Worm (Caenorhabditis elegans) whole organism, L1 larva: ENCODE measurements around the gene T23F2.2.

Experiments
- C34B4.2 ChIP-seq: sonication (generic microtip); optimal IDR thresholded peaks from 2 replicates; lab custom pipeline; 2017; ENCODE audit warnings: mild to moderate bottlenecking, missing genetic modification characterization, missing compliant biosample characterization
- aha-1 ChIP-seq: fragments of 150-350 bp; optimal IDR thresholded peaks from 2 replicates; lab custom pipeline; 2014; ENCODE audit warnings: missing biosample characterization, missing genetic modification characterization
- alr-1 ChIP-seq: fragments of 200-800 bp; sonication (Bioruptor generic); optimal IDR thresholded peaks from 2 replicates; lab custom pipeline; 2018; ENCODE audit warnings: borderline replicate concordance, mild to moderate bottlenecking, missing genetic modification characterization, missing compliant biosample characterization
- aly-2 ChIP-seq: fragments of 150-350 bp; optimal IDR thresholded peaks from 2 replicates; lab custom pipeline; 2014; ENCODE audit warnings: missing biosample characterization, missing genetic modification characterization
- ama-1 ChIP-seq: fragments of 150-350 bp; optimal IDR thresholded peaks from 2 replicates; lab custom pipeline; 2014
- blmp-1 ChIP-seq: fragments of 150-350 bp; optimal IDR thresholded peaks from 2 replicates; lab custom pipeline; 2014; ENCODE audit warnings: missing biosample characterization, missing genetic modification characterization
- ceh-82 ChIP-seq, 3 experiments: fragments of 150-350 bp in 1 of 3; sonication (generic microtip) in 2 of 3; optimal IDR thresholded peaks; 2 replicates each; lab custom pipeline; 2014 to 2017; ENCODE audit warnings: missing biosample characterization in 3 of 3, missing genetic modification characterization in 3 of 3
- ces-1 ChIP-seq: fragments of 150-350 bp; optimal IDR thresholded peaks from 2 replicates; lab custom pipeline; 2014; ENCODE audit warnings: missing biosample characterization, missing genetic modification reagents, missing genetic modification characterization
- dpl-1 ChIP-seq, 3 experiments: fragments of 150-350 bp in 2 of 3; sonication (generic microtip) in 1 of 3; optimal IDR thresholded peaks; 2 replicates each; lab custom pipeline; 2014 to 2017; ENCODE audit warnings: missing biosample characterization in 3 of 3, missing genetic modification characterization in 3 of 3, missing genetic modification reagents in 3 of 3
- dsc-1 ChIP-seq: sonication (generic microtip); optimal IDR thresholded peaks from 2 replicates; lab custom pipeline; 2016; ENCODE audit warnings: mild to moderate bottlenecking, missing genetic modification characterization, missing compliant biosample characterization
- efl-1 ChIP-seq, 4 experiments: fragments of 150-350 bp; optimal IDR thresholded peaks in 3 of 4; peaks in 1 of 4; 1 replicate in 1 of 4; 2 replicates in 3 of 4; lab custom pipeline; 2014; ENCODE audit warnings: missing biosample characterization in 2 of 4, missing genetic modification characterization in 2 of 4, missing genetic modification reagents in 2 of 4
- egl-27 ChIP-seq, 2 experiments: fragments of 150-350 bp in 1 of 2; sonication (generic microtip); optimal IDR thresholded peaks; 3 replicates each; lab custom pipeline; 2017 to 2018; ENCODE audit warnings: missing biosample characterization in 2 of 2, missing genetic modification characterization in 2 of 2, missing genetic modification reagents in 2 of 2
- elt-3 ChIP-seq, 6 experiments: fragments of 150-350 bp in 1 of 6; sonication (generic microtip); optimal IDR thresholded peaks; 2 replicates each; lab custom pipeline; 2017 to 2018; ENCODE audit warnings: missing biosample characterization in 6 of 6, missing genetic modification characterization in 6 of 6, inconsistent platforms in 1 of 6
- fkh-10 ChIP-seq: sonication (generic microtip); optimal IDR thresholded peaks from 2 replicates; lab custom pipeline; 2017; ENCODE audit warnings: missing biosample characterization, missing genetic modification reagents, missing genetic modification characterization
- fkh-4 ChIP-seq: sonication (generic microtip); optimal IDR thresholded peaks from 2 replicates; lab custom pipeline; 2016; ENCODE audit warnings: missing compliant biosample characterization, missing genetic modification characterization, borderline replicate concordance
- fkh-8 ChIP-seq: sonication (generic microtip); optimal IDR thresholded peaks from 2 replicates; lab custom pipeline; 2016; ENCODE audit warnings: mild to moderate bottlenecking, missing genetic modification characterization, missing compliant biosample characterization
- fos-1 ChIP-seq: fragments of 150-350 bp; optimal IDR thresholded peaks from 2 replicates; lab custom pipeline; 2014; ENCODE audit warnings: missing biosample characterization, missing genetic modification characterization
- hlh-17 ChIP-seq: fragments of 200-800 bp; sonication (Bioruptor generic); optimal IDR thresholded peaks from 2 replicates; lab custom pipeline; 2018; ENCODE audit warnings: missing genetic modification characterization, mild to moderate bottlenecking, missing compliant biosample characterization, moderate library complexity, borderline replicate concordance
- hlh-4 ChIP-seq: sonication (generic microtip); optimal IDR thresholded peaks from 2 replicates; lab custom pipeline; 2016; ENCODE audit warnings: mild to moderate bottlenecking, missing genetic modification characterization, missing compliant biosample characterization
- irx-1 ChIP-seq: sonication (generic microtip); optimal IDR thresholded peaks from 2 replicates; lab custom pipeline; 2016; ENCODE audit warnings: missing genetic modification characterization, missing compliant biosample characterization
- isw-1 ChIP-seq: fragments of 200-800 bp; sonication (Bioruptor generic); IDR thresholded peaks from 2 replicates; pipeline ENCODE4 v1.3.6; 2022; ENCODE audit warnings: missing genetic modification characterization, missing compliant biosample characterization
- jun-1 ChIP-seq: fragments of 150-350 bp; optimal IDR thresholded peaks from 2 replicates; lab custom pipeline; 2014; ENCODE audit warnings: missing biosample characterization, missing genetic modification reagents, missing genetic modification characterization
- lin-13 ChIP-seq: fragments of 150-350 bp; optimal IDR thresholded peaks from 2 replicates; lab custom pipeline; 2014; ENCODE audit warnings: missing biosample characterization, missing genetic modification reagents, missing genetic modification characterization
- lin-14 ChIP-seq: fragments of 200-800 bp; sonication (Bioruptor generic); optimal IDR thresholded peaks from 2 replicates; lab custom pipeline; 2018; ENCODE audit warnings: mild to moderate bottlenecking, missing genetic modification characterization, moderate library complexity, missing compliant biosample characterization
- lin-39 ChIP-seq: fragments of 150-350 bp; optimal IDR thresholded peaks from 2 replicates; lab custom pipeline; 2014; ENCODE audit warnings: missing biosample characterization, missing genetic modification reagents, missing genetic modification characterization
- lir-3 ChIP-seq: sonication (generic microtip); optimal IDR thresholded peaks from 2 replicates; lab custom pipeline; 2016; ENCODE audit warnings: mild to moderate bottlenecking, missing genetic modification characterization, moderate library complexity, missing compliant biosample characterization; ENCODE audit not compliant: poor library complexity
- mab-9 ChIP-seq: fragments of 200-800 bp; sonication (Bioruptor generic); IDR thresholded peaks from 2 replicates; pipeline ENCODE4 v1.3.6; 2022; ENCODE audit warnings: missing genetic modification reagents, missing genetic modification characterization, missing compliant biosample characterization
- mef-2 ChIP-seq: fragments of 150-350 bp; optimal IDR thresholded peaks from 2 replicates; lab custom pipeline; 2014; ENCODE audit warnings: missing biosample characterization, missing genetic modification characterization
- mep-1 ChIP-seq: fragments of 150-350 bp; optimal IDR thresholded peaks from 2 replicates; lab custom pipeline; 2014; ENCODE audit warnings: missing biosample characterization, missing genetic modification characterization
- nhr-19 ChIP-seq: fragments of 200-800 bp; sonication (Bioruptor generic); conservative IDR thresholded peaks from 2 replicates; pipeline ENCODE4 v1.3.6; 2022; ENCODE audit warnings: missing genetic modification characterization, missing compliant biosample characterization
- nhr-20 ChIP-seq: sonication (generic microtip); optimal IDR thresholded peaks from 2 replicates; lab custom pipeline; 2016; ENCODE audit warnings: mild to moderate bottlenecking, missing genetic modification characterization, missing compliant biosample characterization
- nhr-71 ChIP-seq: sonication (generic microtip); optimal IDR thresholded peaks from 2 replicates; lab custom pipeline; 2016; ENCODE audit warnings: mild to moderate bottlenecking, missing genetic modification characterization, moderate library complexity, missing compliant biosample characterization
- nhr-76 ChIP-seq: sonication (generic microtip); optimal IDR thresholded peaks from 2 replicates; lab custom pipeline; 2017; ENCODE audit warnings: missing biosample characterization, missing genetic modification characterization
- nhr-77 ChIP-seq: fragments of 150-350 bp; optimal IDR thresholded peaks from 2 replicates; lab custom pipeline; 2014; ENCODE audit warnings: missing biosample characterization, missing genetic modification characterization
- nhr-85 ChIP-seq: sonication (generic microtip); peaks from one replicate; lab custom pipeline; 2016; ENCODE audit warnings: missing genetic modification characterization, inconsistent platforms, missing compliant biosample characterization
- nhr-90 ChIP-seq: sonication (generic microtip); optimal IDR thresholded peaks from 2 replicates; lab custom pipeline; 2016; ENCODE audit warnings: mild to moderate bottlenecking, missing genetic modification characterization, missing compliant biosample characterization; ENCODE audit not compliant: poor library complexity
- pag-3 ChIP-seq: sonication (generic microtip); optimal IDR thresholded peaks from 2 replicates; lab custom pipeline; 2017; ENCODE audit warnings: missing genetic modification characterization, mild to moderate bottlenecking, missing compliant biosample characterization, antibody characterized with exemption, borderline replicate concordance; ENCODE audit not compliant: insufficient read depth
- pax-3 ChIP-seq: fragments of 200-800 bp; sonication (Bioruptor generic); optimal IDR thresholded peaks from 2 replicates; lab custom pipeline; 2018; ENCODE audit warnings: mild to moderate bottlenecking, missing genetic modification characterization, moderate library complexity, missing compliant biosample characterization
- pqm-1 ChIP-seq: sonication (generic microtip); optimal IDR thresholded peaks from 3 replicates; lab custom pipeline; 2017; ENCODE audit warnings: missing biosample characterization, missing genetic modification characterization
- rnt-1 ChIP-seq: sonication (generic microtip); optimal IDR thresholded peaks from 2 replicates; lab custom pipeline; 2016; ENCODE audit warnings: mild to moderate bottlenecking, missing genetic modification characterization, moderate library complexity, missing compliant biosample characterization
- skn-1 ChIP-seq: fragments of 150-350 bp; optimal IDR thresholded peaks from 2 replicates; lab custom pipeline; 2014; ENCODE audit warnings: missing biosample characterization, missing genetic modification characterization
- snu-23 ChIP-seq: sonication (generic microtip); optimal IDR thresholded peaks from 2 replicates; lab custom pipeline; 2016; ENCODE audit warnings: missing genetic modification characterization, missing compliant biosample characterization
- sox-4 ChIP-seq: sonication (generic microtip); optimal IDR thresholded peaks from 2 replicates; lab custom pipeline; 2016; ENCODE audit warnings: missing genetic modification characterization, missing compliant biosample characterization
- swsn-7 ChIP-seq: sonication (generic microtip); optimal IDR thresholded peaks from 2 replicates; lab custom pipeline; 2016; ENCODE audit warnings: missing genetic modification characterization, missing compliant biosample characterization
- tlp-1 ChIP-seq: fragments of 150-350 bp; optimal IDR thresholded peaks from 2 replicates; lab custom pipeline; 2014; ENCODE audit warnings: missing biosample characterization, missing genetic modification characterization
- unc-30 ChIP-seq: sonication (generic microtip); optimal IDR thresholded peaks from 2 replicates; lab custom pipeline; 2017; ENCODE audit warnings: missing biosample characterization, missing genetic modification characterization
- unc-62 ChIP-seq: fragments of 150-350 bp; optimal IDR thresholded peaks from 2 replicates; lab custom pipeline; 2014; ENCODE audit warnings: missing biosample characterization, missing genetic modification reagents, missing genetic modification characterization
- vab-15 ChIP-seq: sonication (generic microtip); optimal IDR thresholded peaks from 2 replicates; lab custom pipeline; 2017; ENCODE audit warnings: missing genotype, mild to moderate bottlenecking, missing genetic modification characterization, missing compliant biosample characterization
- xbp-1 ChIP-seq: sonication (generic microtip); optimal IDR thresholded peaks from 2 replicates; lab custom pipeline; 2016; ENCODE audit warnings: missing genetic modification characterization, missing compliant biosample characterization
- zag-1 ChIP-seq: fragments of 150-350 bp; optimal IDR thresholded peaks from 2 replicates; lab custom pipeline; 2014; ENCODE audit warnings: missing biosample characterization, missing genetic modification characterization
- zip-4 ChIP-seq: fragments of 200-800 bp; sonication (Bioruptor generic); optimal IDR thresholded peaks from 2 replicates; lab custom pipeline; 2018; ENCODE audit warnings: mild to moderate bottlenecking, missing genetic modification characterization, moderate library complexity, missing compliant biosample characterization

Gene T23F2.2

ce11 chrX:5479876-5480580, 25.0 kb downstream of the T23F2.2 start:
- TF ChIP-seq hlh-17 (no peak), vab-15 (tag; lab: Kevin White, UChicago) (no peak), xbp-1 (tag; lab: Kevin White, UChicago) (no peak), pag-3 (tag; lab: Kevin White, UChicago) (no peak), ceh-82 (tag; optimal IDR thresholded peaks at IDR 0.05; lab: Kevin White, UChicago) (no peak), ama-1 (lab: Kevin White, UChicago) (no peak), isw-1 (GFP tag; lab: Robert Waterston, UW) (no peak), nhr-76 (no peak), fkh-8 (tag; lab: Kevin White, UChicago) (no peak), nhr-85 (peak; percentile 82), dpl-1 (GFP tag; optimal IDR thresholded peaks at IDR 0.05; lab: Kevin White, UChicago) (no peak), irx-1 (tag; lab: Kevin White, UChicago) (no peak), nhr-71 (tag; lab: Kevin White, UChicago) (peak; percentile 50), fos-1 (tag; lab: Kevin White, UChicago) (peak; percentile 32), elt-3 (tag; optimal IDR thresholded peaks at IDR 0.05; lab: Kevin White, UChicago) (peak in 2 of 6 experiments; percentile 12 to 36), lin-13 (GFP tag; lab: Kevin White, UChicago) (no peak), rnt-1 (tag; lab: Kevin White, UChicago) (no peak), dsc-1 (tag; lab: Kevin White, UChicago) (no peak), ces-1 (no peak), pax-3 (no peak), nhr-90 (tag; lab: Kevin White, UChicago) (peak; percentile 11), unc-62 (GFP tag; lab: Kevin White, UChicago) (no peak), nhr-19 (0 out of 2 replicates have a peak, but pooled peaks have one; percentile 5), swsn-7 (tag; lab: Kevin White, UChicago) (no peak), skn-1 (tag; lab: Kevin White, UChicago) (peak; percentile 8), tlp-1 (no peak), fkh-10 (GFP tag; lab: Kevin White, UChicago) (no peak), mef-2 (tag; lab: Kevin White, UChicago) (no peak), unc-30 (tag; lab: Kevin White, UChicago) (no peak), lin-39 (tag; lab: Kevin White, UChicago) (no peak), zag-1 (tag; lab: Kevin White, UChicago) (no peak), sox-4 (tag; lab: Kevin White, UChicago) (no peak), fkh-4 (tag; lab: Kevin White, UChicago) (no peak), lin-14 (GFP tag; lab: Kevin White, UChicago) (peak; percentile 34), nhr-77 (tag; lab: Kevin White, UChicago) (no peak), snu-23 (GFP tag; lab: Kevin White, UChicago) (peak; percentile 11), hlh-4 (tag; lab: Kevin White, UChicago) (no peak), lir-3 (no peak), C34B4.2 (tag; lab: Kevin White, UChicago) (no peak), mep-1 (tag; lab: Kevin White, UChicago) (peak; percentile 46), mab-9 (GFP tag; lab: Robert Waterston, UW) (no peak), efl-1 (optimal IDR thresholded peaks at IDR 0.05; lab: Kevin White, UChicago) (no peak), efl-1 (GFP tag; optimal IDR thresholded peaks at IDR 0.05 in 1 of 2; lab: Kevin White, UChicago) (no peak), alr-1 (no peak), blmp-1 (tag; lab: Kevin White, UChicago) (peak; percentile 99), jun-1 (tag; lab: Kevin White, UChicago) (peak; percentile 58), zip-4 (GFP tag; lab: Kevin White, UChicago) (no peak), aha-1 (tag; lab: Kevin White, UChicago) (no peak), pqm-1 (tag; lab: Kevin White, UChicago) (no peak), egl-27 (tag; optimal IDR thresholded peaks at IDR 0.05; lab: Kevin White, UChicago) (no peak), aly-2 (tag; lab: Kevin White, UChicago) (no peak), nhr-20 (peak; percentile 36)
